Worm (Caenorhabditis elegans) whole organism, late embryonic: ENCODE results near the gene srxa-15.

Experiments used
- C08G9.2 ChIP-seq: sonication (generic microtip); optimal IDR thresholded peaks from 2 replicates; lab custom pipeline; 2016; ENCODE audit warnings: mild to moderate bottlenecking, missing genetic modification characterization, moderate library complexity, missing compliant biosample characterization
- C38D4.7 ChIP-seq: fragments of 200-800 bp; sonication (Bioruptor generic); optimal IDR thresholded peaks from 2 replicates; lab custom pipeline; 2018; ENCODE audit warnings: mild to moderate bottlenecking, missing genetic modification characterization, moderate library complexity, missing compliant biosample characterization
- F13H6.1 ChIP-seq: sonication (generic microtip); optimal IDR thresholded peaks from 2 replicates; lab custom pipeline; 2016; ENCODE audit warnings: missing genetic modification characterization, missing compliant biosample characterization
- K09A11.1 ChIP-seq: sonication (generic microtip); optimal IDR thresholded peaks from 2 replicates; lab custom pipeline; 2017; ENCODE audit warnings: antibody characterized with exemption, mild to moderate bottlenecking, missing genetic modification characterization, missing compliant biosample characterization; ENCODE audit not compliant: insufficient read depth
- T23F11.4 ChIP-seq: fragments of 200-800 bp; sonication (Bioruptor generic); optimal IDR thresholded peaks from 2 replicates; lab custom pipeline; 2018; ENCODE audit warnings: mild to moderate bottlenecking, missing genetic modification characterization, missing compliant biosample characterization
- Y22D7AL.16 ChIP-seq: sonication (generic microtip); optimal IDR thresholded peaks from 2 replicates; lab custom pipeline; 2016; ENCODE audit warnings: missing genetic modification characterization, missing compliant biosample characterization
- ceh-19 ChIP-seq: fragments of 200-800 bp; sonication (Bioruptor generic); optimal IDR thresholded peaks from 2 replicates; lab custom pipeline; 2018; ENCODE audit warnings: mild to moderate bottlenecking, missing genetic modification characterization, missing compliant biosample characterization
- ceh-2 ChIP-seq: sonication (generic microtip); optimal IDR thresholded peaks from 2 replicates; lab custom pipeline; 2016; ENCODE audit warnings: missing genotype, missing genetic modification characterization, missing compliant biosample characterization
- ceh-22 ChIP-seq: sonication (generic microtip); optimal IDR thresholded peaks from 2 replicates; lab custom pipeline; 2017; ENCODE audit warnings: missing biosample characterization, missing genetic modification characterization
- ceh-6 ChIP-seq: fragments of 200-800 bp; sonication (Bioruptor generic); optimal IDR thresholded peaks from 2 replicates; lab custom pipeline; 2018; ENCODE audit warnings: mild to moderate bottlenecking, missing genetic modification characterization, missing compliant biosample characterization
- ceh-9 ChIP-seq: sonication (generic microtip); optimal IDR thresholded peaks from 2 replicates; lab custom pipeline; 2016; ENCODE audit warnings: mild to moderate bottlenecking, missing genetic modification characterization, inconsistent platforms, missing compliant biosample characterization
- che-1 ChIP-seq: sonication (generic microtip); optimal IDR thresholded peaks from 2 replicates; lab custom pipeline; 2016; ENCODE audit warnings: mild to moderate bottlenecking, missing genetic modification characterization, missing compliant biosample characterization
- dve-1 ChIP-seq: sonication (generic microtip); optimal IDR thresholded peaks from 2 replicates; lab custom pipeline; 2017; ENCODE audit warnings: antibody characterized with exemption, mild to moderate bottlenecking, missing genetic modification characterization, missing compliant biosample characterization
- elt-2 ChIP-seq: sonication (generic microtip); optimal IDR thresholded peaks from 2 replicates; lab custom pipeline; 2016; ENCODE audit warnings: missing genetic modification reagents, missing genetic modification characterization, missing compliant biosample characterization
- fax-1 ChIP-seq: sonication (generic microtip); optimal IDR thresholded peaks from 2 replicates; lab custom pipeline; 2016; ENCODE audit warnings: missing genotype, missing genetic modification characterization, missing compliant biosample characterization
- fkh-10 ChIP-seq: fragments of 150-350 bp; optimal IDR thresholded peaks from 2 replicates; lab custom pipeline; 2014; ENCODE audit warnings: missing biosample characterization, missing genetic modification reagents, missing genetic modification characterization
- fkh-6 ChIP-seq: sonication (generic microtip); optimal IDR thresholded peaks from 2 replicates; lab custom pipeline; 2016; ENCODE audit warnings: missing genetic modification characterization, missing compliant biosample characterization
- gmeb-2 ChIP-seq: sonication (generic microtip); optimal IDR thresholded peaks from 2 replicates; lab custom pipeline; 2016; ENCODE audit warnings: missing genetic modification characterization, inconsistent platforms, missing compliant biosample characterization
- hlh-13 ChIP-seq: fragments of 200-800 bp; sonication (Bioruptor generic); optimal IDR thresholded peaks from 2 replicates; lab custom pipeline; 2018; ENCODE audit warnings: mild to moderate bottlenecking, missing genetic modification characterization, missing compliant biosample characterization
- hlh-15 ChIP-seq: sonication (generic microtip); optimal IDR thresholded peaks from 2 replicates; lab custom pipeline; 2016; ENCODE audit warnings: missing genetic modification characterization, missing compliant biosample characterization
- hlh-8 ChIP-seq: sonication (generic microtip); optimal IDR thresholded peaks from 2 replicates; lab custom pipeline; 2016; ENCODE audit warnings: missing genotype, missing genetic modification characterization, missing compliant biosample characterization
- lim-6 ChIP-seq: sonication (generic microtip); optimal IDR thresholded peaks from 2 replicates; lab custom pipeline; 2016; ENCODE audit warnings: missing genetic modification characterization, missing compliant biosample characterization
- lin-11 ChIP-seq: fragments of 200-800 bp; sonication (Bioruptor generic); optimal IDR thresholded peaks from 2 replicates; lab custom pipeline; 2018; ENCODE audit warnings: mild to moderate bottlenecking, missing genetic modification characterization, missing compliant biosample characterization
- nfya-1 ChIP-seq: sonication (generic microtip); optimal IDR thresholded peaks from 2 replicates; lab custom pipeline; 2017; ENCODE audit warnings: missing genetic modification characterization, mild to moderate bottlenecking, missing compliant biosample characterization, antibody characterized with exemption, moderate library complexity
- nhr-11 ChIP-seq: fragments of 150-350 bp; optimal IDR thresholded peaks from 2 replicates; lab custom pipeline; 2014; ENCODE audit warnings: missing biosample characterization, missing genetic modification characterization
- npax-4 ChIP-seq: sonication (generic microtip); optimal IDR thresholded peaks from 2 replicates; lab custom pipeline; 2016; ENCODE audit warnings: missing genetic modification characterization, missing compliant biosample characterization
- pag-3 ChIP-seq: sonication (generic microtip); optimal IDR thresholded peaks from 2 replicates; lab custom pipeline; 2016; ENCODE audit warnings: missing compliant biosample characterization, missing genetic modification characterization, borderline replicate concordance
- pat-9 ChIP-seq: fragments of 200-800 bp; sonication (Bioruptor generic); optimal IDR thresholded peaks from 2 replicates; lab custom pipeline; 2018; ENCODE audit warnings: mild to moderate bottlenecking, missing genetic modification characterization, moderate library complexity, missing compliant biosample characterization
- pha-4 ChIP-seq: fragments of 150-350 bp; optimal IDR thresholded peaks from 2 replicates; lab custom pipeline; 2018; ENCODE audit warnings: missing biosample characterization, missing genetic modification reagents, missing genetic modification characterization
- pros-1 ChIP-seq: fragments of 150-350 bp; optimal IDR thresholded peaks from 2 replicates; lab custom pipeline; 2014; ENCODE audit warnings: missing biosample characterization, missing genetic modification reagents, missing genetic modification characterization
- ref-2 ChIP-seq: sonication (generic microtip); optimal IDR thresholded peaks from 2 replicates; lab custom pipeline; 2016; ENCODE audit warnings: missing genetic modification characterization, missing compliant biosample characterization
- tbx-2 ChIP-seq: sonication (generic microtip); optimal IDR thresholded peaks from 2 replicates; lab custom pipeline; 2016; ENCODE audit warnings: missing genetic modification characterization, missing compliant biosample characterization
- unc-55 ChIP-seq: sonication (generic microtip); optimal IDR thresholded peaks from 2 replicates; lab custom pipeline; 2017; ENCODE audit warnings: missing biosample characterization, missing genetic modification reagents, missing genetic modification characterization
- ztf-16 ChIP-seq: sonication (generic microtip); optimal IDR thresholded peaks from 2 replicates; lab custom pipeline; 2017; ENCODE audit warnings: missing genetic modification characterization, missing compliant biosample characterization

The srxa-15 gene

ce11 chrV:20681120-20681519 lies 39.1 kb downstream of the srxa-15 start, which contains the start of gene srsx-35:
TSS of gene srsx-35 (plus strand) at chrV:20681420.
- TF ChIP-seq C38D4.7 (GFP tag; lab: Kevin White, UChicago) (no peak), nfya-1 (no peak), pat-9 (tag; lab: Kevin White, UChicago) (no peak), ceh-2 (no peak), C08G9.2 (tag; lab: Kevin White, UChicago) (no peak), K09A11.1 (tag; lab: Kevin White, UChicago) (no peak), unc-55 (GFP tag; lab: Kevin White, UChicago) (no peak), gmeb-2 (tag; lab: Kevin White, UChicago) (no peak), Y22D7AL.16 (tag; lab: Kevin White, UChicago) (no peak), nhr-11 (no peak), ceh-19 (GFP tag; lab: Kevin White, UChicago) (no peak), lim-6 (tag; lab: Kevin White, UChicago) (no peak), pha-4 (tag; lab: Kevin White, UChicago) (no peak)

- TF ChIP-seq ceh-6 (GFP tag; lab: Kevin White, UChicago) = no peak
- TF ChIP-seq T23F11.4 (GFP tag; lab: Kevin White, UChicago) = no peak
- TF ChIP-seq ref-2 = peak; percentile 8
- no peak for TF ChIP-seq nhr-11
Measured at ce11 chrV:20681824-20682223, 39.8 kb downstream of the srxa-15 start.

DNA sequence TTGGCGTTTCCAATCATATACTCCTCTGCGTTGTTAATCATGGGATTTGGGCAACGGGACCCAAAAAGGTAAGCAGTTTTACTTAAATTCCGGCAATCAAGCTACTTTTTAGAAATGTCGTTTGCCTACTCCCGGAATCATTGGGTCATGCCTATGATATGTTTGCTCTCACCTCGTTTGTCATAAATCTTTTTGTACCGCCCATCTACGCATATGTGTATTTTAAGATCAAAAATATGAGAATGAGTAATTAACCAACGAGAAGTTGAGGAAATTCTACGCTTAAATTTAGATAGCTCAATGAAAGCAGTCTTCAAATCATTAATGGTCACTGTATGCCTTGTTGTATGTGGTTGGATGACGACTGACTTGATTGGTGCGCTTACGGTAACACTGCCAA lies 40.3 kb downstream of the srxa-15 start:
- no peak for TF ChIP-seq dve-1
- TF ChIP-seq pag-3 = no peak
- no peak for TF ChIP-seq fkh-10 (GFP tag; lab: Kevin White, UChicago)
- TF ChIP-seq che-1 (tag; lab: Kevin White, UChicago) = no peak
- TF ChIP-seq ceh-6 (GFP tag; lab: Kevin White, UChicago) = no peak
- no peak for TF ChIP-seq F13H6.1 (tag; lab: Kevin White, UChicago)
- TF ChIP-seq fax-1 (tag; lab: Kevin White, UChicago) = no peak

DNA sequence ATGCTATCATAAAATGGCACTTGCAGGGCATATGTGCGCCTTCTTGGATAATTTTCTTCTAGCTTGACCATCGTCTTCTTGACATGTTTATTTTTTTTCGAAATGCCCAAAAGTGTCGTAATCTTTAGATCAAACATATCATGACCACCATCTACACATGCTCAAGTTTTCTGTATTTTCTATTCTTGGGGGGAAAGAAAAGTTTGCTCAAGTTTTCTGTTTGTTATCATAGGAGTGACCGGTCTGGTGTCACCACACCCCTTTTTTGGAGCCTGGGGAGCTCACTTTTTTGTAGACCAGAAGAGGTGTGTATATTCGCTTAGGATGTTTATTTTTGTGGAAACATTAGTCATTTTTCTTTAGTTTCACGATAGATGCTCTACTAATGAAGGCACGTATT lies 43.4 kb downstream of the srxa-15 start, which contains the start of gene klf-2:
klf-2 (plus strand) TSS at position 301 of the 400 bp plus-strand sequence.
- TF ChIP-seq nfya-1 (no peak), K09A11.1 (tag; lab: Kevin White, UChicago) (no peak), pat-9 (tag; lab: Kevin White, UChicago) (no peak), C08G9.2 (tag; lab: Kevin White, UChicago) (no peak), hlh-15 (tag; lab: Kevin White, UChicago) (no peak), ztf-16 (tag; lab: Kevin White, UChicago) (no peak)

ce11 chrV:20689481-20690039 lies 47.6 kb downstream of the srxa-15 start, which contains the start of gene F53F8.3:
TSS of gene F53F8.3 (minus strand) at chrV:20689531.
- TF ChIP-seq F13H6.1 (tag; lab: Kevin White, UChicago) = no peak
- TF ChIP-seq ceh-9 (tag; lab: Kevin White, UChicago) = no peak
- TF ChIP-seq elt-2 (tag; lab: Kevin White, UChicago) = no peak
- TF ChIP-seq fkh-6 (tag; lab: Kevin White, UChicago) = no peak
- no peak for TF ChIP-seq hlh-13 (GFP tag; lab: Kevin White, UChicago)
- TF ChIP-seq pros-1 (tag; lab: Kevin White, UChicago) = no peak
- TF ChIP-seq lin-11 (tag; lab: Kevin White, UChicago) = no peak
- no peak for TF ChIP-seq tbx-2 (tag; lab: Kevin White, UChicago)
- no peak for TF ChIP-seq npax-4 (tag; lab: Kevin White, UChicago)
- TF ChIP-seq K09A11.1 (tag; lab: Kevin White, UChicago) = no peak
- no peak for TF ChIP-seq ceh-22 (tag; lab: Kevin White, UChicago)
- no peak for TF ChIP-seq fax-1 (tag; lab: Kevin White, UChicago)
- no peak for TF ChIP-seq hlh-8
